Fruit fly (Drosophila melanogaster): ENCODE data around the gene Ac3.

DNA sequence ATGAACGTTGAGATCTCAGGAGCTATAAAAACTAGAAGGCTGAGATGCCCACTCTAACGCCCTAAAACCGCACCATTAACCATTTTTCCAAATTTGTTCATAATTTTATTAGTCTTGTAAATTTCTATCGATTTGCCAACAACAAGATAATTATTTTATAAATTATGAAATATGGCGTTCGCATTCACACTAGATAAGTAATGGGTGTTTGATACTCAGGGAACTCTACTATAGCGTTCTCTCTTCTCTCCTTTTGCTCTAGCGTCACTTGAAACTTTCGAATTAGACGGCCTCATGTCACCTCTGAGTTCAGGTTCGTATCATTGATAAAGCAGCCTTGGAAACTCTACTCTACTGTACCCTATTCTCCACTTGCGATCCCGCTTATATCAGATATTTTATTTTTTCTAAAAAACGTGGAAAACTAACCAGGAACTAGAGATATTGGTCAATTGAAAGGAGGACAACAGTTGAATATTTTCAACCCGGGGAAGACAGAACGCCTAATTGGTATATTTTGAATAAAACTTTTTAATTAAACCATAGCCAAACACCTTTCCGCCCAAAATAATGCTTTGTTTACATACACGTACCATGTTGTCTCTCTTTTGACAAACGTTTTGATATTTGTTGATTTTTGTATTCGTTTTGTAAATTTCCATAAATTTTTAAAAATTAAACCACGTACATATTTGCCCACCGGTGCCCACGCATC is 50.8 kb downstream of the Ac3 start:
- TF ChIP-seq EcR (GFP tag; optimal IDR thresholded peaks at IDR 0.05) (no peak), CG17806 (tag; optimal IDR thresholded peaks at IDR 0.05) (no peak), CG13204 (GFP tag; optimal IDR thresholded peaks at IDR 0.05) (no peak), CG9948 (tag; optimal IDR thresholded peaks at IDR 0.05) (no peak), CG12605 (GFP tag; IDR thresholded peaks at IDR 0.05) (no peak), rn (GFP tag; IDR thresholded peaks at IDR 0.05) (no peak), CG10348 (GFP tag; IDR thresholded peaks at IDR 0.05) (no peak), CG8159 (tag; optimal IDR thresholded peaks at IDR 0.05) (no peak), fd96Ca (GFP tag; IDR thresholded peaks at IDR 0.05) (no peak), Ets98B (GFP tag; IDR thresholded peaks at IDR 0.05) (no peak), Pif1B (GFP tag; optimal IDR thresholded peaks at IDR 0.05) (no peak), CG15710 (tag; optimal IDR thresholded peaks at IDR 0.05) (no peak), CG32121 (GFP tag; IDR thresholded peaks at IDR 0.05) (no peak), CG14655 (GFP tag; optimal IDR thresholded peaks at IDR 0.05) (no peak)

All from whole organism, pupa.